Fruit fly (Drosophila melanogaster) whole organism, embryonic: ENCODE measurements around the gene EAChm.

Experiments used
- Ada2b ChIP-seq: fragments of 200-800 bp; sonication (Bioruptor generic); IDR thresholded peaks from 2 replicates; pipeline ENCODE4 v1.3.6; 2022; ENCODE audit warnings: missing biosample characterization, missing genetic modification characterization
- Atf-2 ChIP-seq: fragments of 200-800 bp; sonication (Bioruptor generic); optimal IDR thresholded peaks from 2 replicates; lab custom pipeline; 2016; ENCODE audit warnings: missing biosample characterization, missing genetic modification characterization
- B-H2 ChIP-seq: fragments of 200-800 bp; sonication (Bioruptor generic); optimal IDR thresholded peaks from 2 replicates; lab custom pipeline; 2018; ENCODE audit warnings: missing biosample characterization, mild to moderate bottlenecking, missing genetic modification characterization
- CG10267 ChIP-seq: fragments of 200-800 bp; sonication (Bioruptor generic); optimal IDR thresholded peaks from 2 replicates; lab custom pipeline; 2018; ENCODE audit warnings: missing biosample characterization, mild to moderate bottlenecking, missing genetic modification characterization, moderate library complexity
- CG10654 ChIP-seq: fragments of 200-800 bp; sonication (Bioruptor generic); optimal IDR thresholded peaks from 2 replicates; lab custom pipeline; 2016; ENCODE audit warnings: missing biosample characterization, missing genetic modification characterization
- CG11247 ChIP-seq: fragments of 200-800 bp; sonication (Bioruptor generic); IDR thresholded peaks from 2 replicates; pipeline ENCODE4 v1.3.6; 2022; ENCODE audit warnings: missing biosample characterization, missing genetic modification characterization
- CG11504 ChIP-seq: fragments of 200-800 bp; sonication (Bioruptor generic); optimal IDR thresholded peaks from 3 replicates; lab custom pipeline; 2019; ENCODE audit warnings: missing biosample characterization, mild to moderate bottlenecking, missing genetic modification characterization, moderate library complexity
- CG13624 ChIP-seq: fragments of 200-800 bp; sonication (Bioruptor generic); optimal IDR thresholded peaks from 2 replicates; lab custom pipeline; 2016; ENCODE audit warnings: missing biosample characterization, missing genetic modification characterization
- CG15479 ChIP-seq: fragments of 200-800 bp; sonication (Bioruptor generic); optimal IDR thresholded peaks from 3 replicates; lab custom pipeline; 2019; ENCODE audit warnings: missing biosample characterization, mild to moderate bottlenecking, missing genetic modification characterization, moderate library complexity
- CG1603 ChIP-seq: fragments of 200-800 bp; sonication (Bioruptor generic); optimal IDR thresholded peaks from 2 replicates; lab custom pipeline; 2019; ENCODE audit warnings: missing biosample characterization, mild to moderate bottlenecking, missing genetic modification characterization, moderate library complexity
- CG17361 ChIP-seq: fragments of 200-800 bp; sonication (Bioruptor generic); IDR thresholded peaks from 3 replicates; pipeline ENCODE4 v1.3.6; 2022; ENCODE audit warnings: missing biosample characterization, missing genetic modification characterization
- CG2199 ChIP-seq: fragments of 200-800 bp; sonication (Bioruptor generic); IDR thresholded peaks from 3 replicates; pipeline ENCODE4 v1.3.6; 2022; ENCODE audit warnings: missing biosample characterization, missing genetic modification characterization
- CG3163 ChIP-seq: fragments of 200-800 bp; sonication (Bioruptor generic); optimal IDR thresholded peaks from 3 replicates; lab custom pipeline; 2016; ENCODE audit warnings: missing biosample characterization, missing genetic modification characterization
- CG5180 ChIP-seq: fragments of 200-800 bp; sonication (Bioruptor generic); optimal IDR thresholded peaks from 3 replicates; lab custom pipeline; 2017; ENCODE audit warnings: missing biosample characterization, missing genetic modification characterization, mild to moderate bottlenecking, moderate library complexity, missing genetic modification reagents
- CG6175 ChIP-seq: fragments of 200-800 bp; sonication (Bioruptor generic); IDR thresholded peaks from 3 replicates; pipeline ENCODE4 v1.3.6; 2022; ENCODE audit warnings: missing biosample characterization, missing genetic modification characterization
- CG6854 ChIP-seq: fragments of 200-800 bp; sonication (Bioruptor generic); optimal IDR thresholded peaks from 3 replicates; lab custom pipeline; 2017; ENCODE audit warnings: missing biosample characterization, mild to moderate bottlenecking, missing genetic modification characterization
- CG7357 ChIP-seq: fragments of 200-800 bp; sonication (Bioruptor generic); IDR thresholded peaks from 3 replicates; pipeline ENCODE4 v1.3.6; 2022; ENCODE audit warnings: missing biosample characterization, missing genetic modification characterization
- CG7556 ChIP-seq: fragments of 200-800 bp; sonication (Bioruptor generic); optimal IDR thresholded peaks from 2 replicates; lab custom pipeline; 2017; ENCODE audit warnings: missing biosample characterization, mild to moderate bottlenecking, missing genetic modification characterization
- CG9797 ChIP-seq: fragments of 200-800 bp; sonication (Bioruptor generic); optimal IDR thresholded peaks from 3 replicates; lab custom pipeline; 2018; ENCODE audit warnings: missing biosample characterization, mild to moderate bottlenecking, missing genetic modification characterization
- CTCF ChIP-seq: fragments of 200-800 bp; sonication (Bioruptor generic); optimal IDR thresholded peaks from 2 replicates; lab custom pipeline; 2017; ENCODE audit warnings: missing biosample characterization, mild to moderate bottlenecking, missing genetic modification characterization, moderate library complexity
- Eip74EF ChIP-seq, 2 experiments: fragments of 200-800 bp in 1 of 2; fragments of >200 bp in 1 of 2; sonication (Bioruptor generic) in 1 of 2; optimal IDR thresholded peaks; 2 replicates each; lab custom pipeline; 2017 to 2019; ENCODE audit warnings: missing biosample characterization in 2 of 2, missing genetic modification characterization in 2 of 2, mild to moderate bottlenecking in 1 of 2, moderate library complexity in 1 of 2
- Elba2 ChIP-seq: fragments of 200-800 bp; sonication (Bioruptor generic); optimal IDR thresholded peaks from 3 replicates; lab custom pipeline; 2016; ENCODE audit warnings: missing biosample characterization, missing genetic modification characterization
- Fer1 ChIP-seq: fragments of 200-800 bp; sonication (Bioruptor generic); optimal IDR thresholded peaks from 2 replicates; lab custom pipeline; 2017; ENCODE audit warnings: missing biosample characterization, mild to moderate bottlenecking, missing genetic modification characterization
- GATAe ChIP-seq: fragments of 200-800 bp; sonication (Bioruptor generic); conservative IDR thresholded peaks from 2 replicates; pipeline ENCODE4 v1.3.6; 2022; ENCODE audit warnings: missing biosample characterization, missing genetic modification characterization
- H15 ChIP-seq: fragments of 200-800 bp; sonication (Bioruptor generic); IDR thresholded peaks from 3 replicates; pipeline ENCODE4 v1.3.6; 2022; ENCODE audit warnings: missing biosample characterization, missing genetic modification characterization
- Jarid2 ChIP-seq: fragments of 200-800 bp; sonication (Bioruptor generic); optimal IDR thresholded peaks from 3 replicates; lab custom pipeline; 2017; ENCODE audit warnings: mild to moderate bottlenecking, missing biosample characterization, missing genetic modification reagents, missing genetic modification characterization
- Med ChIP-seq: fragments of 200-800 bp; sonication (Bioruptor generic); peaks from one replicate; lab custom pipeline; 2016; ENCODE audit warnings: missing biosample characterization, missing genetic modification characterization, mild to moderate bottlenecking, inconsistent platforms, moderate library complexity
- Mrtf ChIP-seq: fragments of 200-800 bp; sonication (Bioruptor generic); IDR thresholded peaks from 3 replicates; pipeline ENCODE4 v1.3.6; 2022; ENCODE audit warnings: missing biosample characterization, missing genetic modification characterization
- NK7.1 ChIP-seq: fragments of 200-800 bp; sonication (Bioruptor generic); optimal IDR thresholded peaks from 3 replicates; lab custom pipeline; 2016; ENCODE audit warnings: missing biosample characterization, missing genetic modification characterization
- Nf-YA ChIP-seq: fragments of 200-800 bp; sonication (Bioruptor generic); IDR thresholded peaks from 2 replicates; pipeline ENCODE4 v1.3.6; 2022; ENCODE audit warnings: missing biosample characterization, missing genetic modification characterization
- Six4 ChIP-seq: fragments of 200-800 bp; sonication (Bioruptor generic); optimal IDR thresholded peaks from 2 replicates; lab custom pipeline; 2016; ENCODE audit warnings: missing biosample characterization, missing genetic modification characterization
- Trl ChIP-seq, 3 experiments: fragments of >200 bp in 2 of 3; fragments of 200-800 bp in 1 of 3; sonication (Bioruptor generic) in 1 of 3; optimal IDR thresholded peaks; 2 replicates in 1 of 3; 3 replicates in 2 of 3; lab custom pipeline; 2016 to 2017; ENCODE audit warnings: missing biosample characterization in 1 of 3, missing genetic modification characterization in 1 of 3
- Vsx1 ChIP-seq: fragments of 200-800 bp; sonication (Bioruptor generic); optimal IDR thresholded peaks from 2 replicates; lab custom pipeline; 2017; ENCODE audit warnings: missing biosample characterization, mild to moderate bottlenecking, missing genetic modification characterization, missing genetic modification reagents
- bab2 ChIP-seq: fragments of 200-800 bp; sonication (Bioruptor generic); optimal IDR thresholded peaks from 2 replicates; lab custom pipeline; 2016; ENCODE audit warnings: missing biosample characterization, missing genetic modification characterization
- cato ChIP-seq: fragments of 200-800 bp; sonication (Bioruptor generic); optimal IDR thresholded peaks from 2 replicates; lab custom pipeline; 2016; ENCODE audit warnings: missing biosample characterization, missing genetic modification characterization, borderline replicate concordance
- croc ChIP-seq: fragments of 200-800 bp; sonication (Bioruptor generic); conservative IDR thresholded peaks from 3 replicates; pipeline ENCODE4 v1.3.6; 2022; ENCODE audit warnings: missing biosample characterization, missing genetic modification characterization
- dmrt11E ChIP-seq: fragments of 200-800 bp; sonication (Bioruptor generic); optimal IDR thresholded peaks from 3 replicates; lab custom pipeline; 2018; ENCODE audit warnings: missing biosample characterization, mild to moderate bottlenecking, missing genetic modification characterization, moderate library complexity
- gce ChIP-seq: fragments of 200-800 bp; sonication (Bioruptor generic); IDR thresholded peaks from 3 replicates; pipeline ENCODE4 v1.3.6; 2022; ENCODE audit warnings: missing biosample characterization, missing genetic modification characterization
- insv ChIP-seq, 2 experiments: fragments of 200-800 bp; sonication (Bioruptor generic); optimal IDR thresholded peaks; 3 replicates each; lab custom pipeline; 2016 to 2018; ENCODE audit warnings: missing biosample characterization in 2 of 2, missing genetic modification characterization in 2 of 2
- mirr ChIP-seq: fragments of 200-800 bp; sonication (Bioruptor generic); optimal IDR thresholded peaks from 3 replicates; lab custom pipeline; 2018; ENCODE audit warnings: missing biosample characterization, mild to moderate bottlenecking, missing genetic modification characterization
- prd ChIP-seq, 3 experiments: fragments of >200 bp in 2 of 3; fragments of 200-800 bp in 1 of 3; sonication (Bioruptor generic) in 1 of 3; optimal IDR thresholded peaks in 2 of 3; IDR thresholded peaks in 1 of 3; 2 replicates in 2 of 3; 3 replicates in 1 of 3; pipeline versions ENCODE4 v1.3.6 to Lab custom; 2017 to 2022; ENCODE audit warnings: missing biosample characterization in 1 of 3, missing genetic modification characterization in 1 of 3
- schlank ChIP-seq: fragments of 200-800 bp; sonication (Bioruptor generic); optimal IDR thresholded peaks from 2 replicates; lab custom pipeline; 2018; ENCODE audit warnings: missing biosample characterization, mild to moderate bottlenecking, missing genetic modification characterization
- shn ChIP-seq: fragments of 200-800 bp; sonication (Bioruptor generic); optimal IDR thresholded peaks from 3 replicates; lab custom pipeline; 2016; ENCODE audit warnings: missing biosample characterization, missing genetic modification characterization
- slp2 ChIP-seq: fragments of 200-800 bp; sonication (Bioruptor generic); optimal IDR thresholded peaks from 2 replicates; lab custom pipeline; 2016; ENCODE audit warnings: missing biosample characterization, missing genetic modification characterization
- ssp ChIP-seq: fragments of 200-800 bp; sonication (Bioruptor generic); IDR thresholded peaks from 2 replicates; pipeline ENCODE4 v1.3.6; 2022; ENCODE audit warnings: missing biosample characterization, missing genetic modification characterization
- stwl ChIP-seq: fragments of 200-800 bp; sonication (Bioruptor generic); optimal IDR thresholded peaks from 3 replicates; lab custom pipeline; 2018; ENCODE audit warnings: missing biosample characterization, mild to moderate bottlenecking, missing genetic modification characterization, moderate library complexity
- z ChIP-seq: fragments of 200-800 bp; sonication (Bioruptor generic); IDR thresholded peaks from 3 replicates; pipeline ENCODE4 v1.3.6; 2022; ENCODE audit warnings: missing biosample characterization, missing genetic modification characterization
- zen ChIP-seq: fragments of 200-800 bp; sonication (Bioruptor generic); optimal IDR thresholded peaks from 3 replicates; lab custom pipeline; 2018; ENCODE audit warnings: missing biosample characterization, mild to moderate bottlenecking, missing genetic modification characterization, moderate library complexity

The EAChm gene

DNA sequence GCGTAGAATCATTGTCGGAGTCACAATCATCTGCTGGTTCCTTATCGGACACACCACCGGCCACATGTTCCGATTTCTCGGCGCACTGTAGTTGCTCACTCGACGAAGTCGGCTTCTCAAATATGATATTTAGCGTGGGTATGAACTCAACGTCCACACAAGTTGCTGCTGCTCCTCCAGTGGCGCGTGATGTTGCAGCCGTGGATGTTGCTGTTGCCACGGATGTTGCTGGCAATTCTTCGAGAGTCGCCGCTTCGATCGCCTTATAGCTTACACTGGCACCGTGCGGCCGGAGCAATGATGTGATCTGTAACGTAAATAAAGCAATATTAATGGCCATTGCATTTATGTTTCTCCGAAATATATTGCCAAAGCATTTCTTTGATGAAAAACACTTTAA, 29.7 kb downstream of the EAChm start:
- TF ChIP-seq CG11247 (GFP tag; lab: Robert Waterston, UW) (no peak), Vsx1 (GFP tag; lab: Kevin White, UChicago) (no peak), Fer1 (GFP tag; lab: Kevin White, UChicago) (no peak), z (GFP tag; lab: Robert Waterston, UW) (no peak), CG5180 (GFP tag; lab: Kevin White, UChicago) (peak; percentile 8), CG7556 (GFP tag; lab: Kevin White, UChicago) (no peak), Ada2b (GFP tag; lab: Robert Waterston, UW) (no peak), CG10267 (tag; lab: Kevin White, UChicago) (no peak), CG9797 (GFP tag; lab: Kevin White, UChicago) (no peak), Atf-2 (no peak), Elba2 (GFP tag; lab: Kevin White, UChicago) (no peak), gce (GFP tag; lab: Robert Waterston, UW) (no peak), stwl (tag; lab: Kevin White, UChicago) (no peak), Med (GFP tag; lab: Kevin White, UChicago) (peak; percentile 1), shn (GFP tag; lab: Kevin White, UChicago) (no peak), bab2 (GFP tag; lab: Kevin White, UChicago) (no peak), croc (GFP tag; lab: Robert Waterston, UW) (no peak), NK7.1 (GFP tag; lab: Kevin White, UChicago) (no peak), GATAe (GFP tag; lab: Robert Waterston, UW) (no peak), ssp (GFP tag; lab: Robert Waterston, UW) (no peak), prd (optimal IDR thresholded peaks at IDR 0.05; lab: Kevin White, UChicago) (no peak), prd (GFP tag; IDR thresholded peaks at IDR 0.05; lab: Robert Waterston, UW) (no peak), CG6175 (0 out of 3 replicates have a peak, but pooled peaks have one; percentile 25), Mrtf (no peak), CG2199 (GFP tag; lab: Robert Waterston, UW) (peak; percentile 96), cato (no peak), CTCF (GFP tag; lab: Kevin White, UChicago) (no peak), CG11504 (tag; lab: Kevin White, UChicago) (peak; percentile 97)

DNA sequence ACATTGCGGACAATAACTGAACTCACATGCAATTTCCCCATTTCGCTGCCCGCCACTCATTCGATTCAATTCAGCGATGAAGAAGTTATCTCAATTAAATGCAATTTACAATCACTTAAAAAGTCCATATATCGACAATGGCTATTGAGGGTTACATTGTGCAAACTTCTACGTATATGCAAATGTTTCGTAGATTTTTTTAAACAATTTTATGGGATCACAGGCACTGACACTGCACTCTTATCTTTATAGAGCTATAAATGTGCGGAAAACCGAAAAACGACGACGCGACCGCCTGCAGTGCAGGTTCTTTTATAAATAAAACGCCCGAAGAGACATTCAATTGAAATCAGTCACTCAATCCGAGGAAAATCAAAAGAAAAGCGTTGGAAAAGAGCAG, 33.7 kb downstream of the EAChm start:
- TF ChIP-seq Jarid2 (GFP tag; lab: Kevin White, UChicago) (no peak), CG2199 (GFP tag; lab: Robert Waterston, UW) (peak; percentile 89; the same call in 1 of the 3 replicates), Trl (optimal IDR thresholded peaks at IDR 0.05; lab: Kevin White, UChicago) (peak in 1 of 2 experiments; percentile 37), Trl (GFP tag; optimal IDR thresholded peaks at IDR 0.05; lab: Kevin White, UChicago) (no peak), CG15479 (GFP tag; lab: Kevin White, UChicago) (peak; percentile 32)

DNA sequence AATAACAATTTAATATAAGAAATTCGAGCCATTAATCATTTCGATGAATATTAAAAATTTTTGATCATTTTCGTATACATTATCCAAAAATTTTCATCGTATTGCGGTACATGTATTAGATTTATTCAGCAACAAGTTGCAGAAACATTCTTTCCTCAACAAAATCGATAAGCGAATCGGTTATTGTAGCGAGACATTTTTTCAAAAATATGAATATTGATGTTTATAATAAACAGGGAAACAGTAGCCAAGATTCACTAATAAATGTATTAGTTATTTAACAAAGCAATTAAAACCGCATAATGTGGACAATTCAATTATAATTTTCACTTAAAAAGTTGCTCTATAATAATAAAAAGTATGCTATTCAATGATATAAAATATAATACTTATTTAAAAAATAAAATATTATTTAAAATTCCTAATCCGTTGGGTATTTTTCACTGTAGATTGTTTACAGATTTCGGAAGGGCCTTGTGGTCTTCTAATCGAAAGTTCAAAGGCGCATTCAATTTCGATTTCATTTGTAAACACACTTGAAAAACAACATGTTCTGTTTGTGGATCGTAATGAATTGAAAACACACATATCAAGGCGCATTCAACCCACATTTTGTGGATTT, 34.6 kb downstream of the EAChm start:
- TF ChIP-seq Six4 (GFP tag; lab: Kevin White, UChicago) (no peak), CG10654 (GFP tag; lab: Kevin White, UChicago) (no peak), CG7357 (GFP tag; lab: Robert Waterston, UW) (no peak), CG17361 (GFP tag; lab: Robert Waterston, UW) (0 out of 3 replicates have a peak, but pooled peaks have one; percentile 15), H15 (no peak), schlank (tag; lab: Kevin White, UChicago) (no peak), zen (tag; lab: Kevin White, UChicago) (no peak), CG1603 (tag; lab: Kevin White, UChicago) (no peak), CG13624 (no peak), insv (GFP tag; optimal IDR thresholded peaks at IDR 0.05; lab: Kevin White, UChicago) (no peak), CG3163 (GFP tag; lab: Kevin White, UChicago) (no peak), Nf-YA (no peak), slp2 (no peak), CG6854 (no peak), Eip74EF (GFP tag; optimal IDR thresholded peaks at IDR 0.05; lab: Kevin White, UChicago) (peak in 1 of 2 experiments; percentile 15), dmrt11E (no peak), B-H2 (GFP tag; lab: Kevin White, UChicago) (no peak), mirr (GFP tag; lab: Kevin White, UChicago) (no peak)
